Worm (Caenorhabditis elegans) whole organism, L3 larva: ENCODE data around the gene clec-65.

ENCODE experiments used
- fos-1 ChIP-seq: fragments of 150-350 bp; optimal IDR thresholded peaks from 2 replicates; lab custom pipeline; 2014; ENCODE audit warnings: missing biosample characterization, missing genetic modification characterization
- nhr-12 ChIP-seq: fragments of 150-350 bp; optimal IDR thresholded peaks from 2 replicates; lab custom pipeline; 2014; ENCODE audit warnings: missing biosample characterization, missing genetic modification characterization
- pha-4 ChIP-seq: fragments of 150-350 bp; optimal IDR thresholded peaks from 2 replicates; lab custom pipeline; 2014; ENCODE audit warnings: missing biosample characterization, missing genetic modification reagents, missing genetic modification characterization
- sea-2 ChIP-seq: fragments of 150-350 bp; sonication (generic microtip); optimal IDR thresholded peaks from 4 replicates; lab custom pipeline; 2014; ENCODE audit warnings: missing biosample characterization, missing genetic modification reagents, missing genetic modification characterization
- snpc-4 ChIP-seq: fragments of 150-350 bp; optimal IDR thresholded peaks from 2 replicates; lab custom pipeline; 2014; ENCODE audit warnings: missing biosample characterization, missing genetic modification characterization
- unc-39 ChIP-seq: sonication (generic microtip); optimal IDR thresholded peaks from 4 replicates; lab custom pipeline; 2017; ENCODE audit warnings: missing biosample characterization, missing genetic modification characterization
- ztf-11 ChIP-seq: fragments of 150-350 bp; optimal IDR thresholded peaks from 2 replicates; lab custom pipeline; 2014; ENCODE audit warnings: missing biosample characterization, missing genetic modification characterization

DNA sequence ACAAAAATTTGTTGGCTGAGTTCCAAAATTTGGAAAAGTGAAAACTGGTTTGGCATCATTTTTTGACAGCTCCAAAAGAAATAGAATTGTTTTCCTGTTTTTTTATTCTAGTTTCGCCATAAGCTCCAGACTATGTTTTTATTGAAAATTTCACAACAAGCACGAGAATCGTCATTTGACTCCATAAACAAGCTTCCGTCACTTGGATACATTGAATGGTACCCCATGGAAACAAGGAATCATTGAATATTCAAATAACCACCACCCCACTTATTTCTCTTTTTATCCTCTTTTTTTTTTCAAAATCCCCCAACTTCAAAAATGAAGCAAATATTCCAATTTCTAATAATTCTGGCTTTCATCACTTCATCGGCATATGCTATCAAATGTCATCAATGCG, 7.7 kb downstream of the clec-65 start, which contains the start of gene ddn-2:
- TF ChIP-seq snpc-4 (tag; lab: Kevin White, UChicago) (no peak), fos-1 (no peak), sea-2 (no peak), nhr-12 (tag; lab: Kevin White, UChicago) (no peak), unc-39 (tag; lab: Kevin White, UChicago) (no peak), ztf-11 (tag; lab: Kevin White, UChicago) (no peak), pha-4 (tag; lab: Kevin White, UChicago) (no peak)
